Fruit fly (Drosophila melanogaster): Measurements from ENCODE around the gene M1BP.
A peak's percentile ranks its signal among the peaks of the same experiment; 100 is the strongest.

Gene M1BP

dm6 chr3R:8747134-8747870 lies 15.8 kb upstream of the M1BP start, which contains the start of the genes CG9801 and Nasp (continued):
- TF ChIP-seq sima (GFP tag; optimal IDR thresholded peaks at IDR 0.05), result no peak
- peak; percentile 57 for TF ChIP-seq hbn (GFP tag; IDR thresholded peaks at IDR 0.05; ENCODE audit: partially characterized antibody)
- TF ChIP-seq CG16813 (GFP tag; IDR thresholded peaks at IDR 0.05; ENCODE audit: partially characterized antibody), result peak; percentile 75
- TF ChIP-seq CG10979 (tag; optimal IDR thresholded peaks at IDR 0.05), result peak; percentile 18
- no peak for TF ChIP-seq Ada2b (GFP tag; IDR thresholded peaks at IDR 0.05)
- TF ChIP-seq CG5245 (GFP tag; optimal IDR thresholded peaks at IDR 0.05), result peak; percentile 7
- no peak for TF ChIP-seq sug (tag; optimal IDR thresholded peaks at IDR 0.05)
- TF ChIP-seq CG10543 (GFP tag; optimal IDR thresholded peaks at IDR 0.05), result peak; percentile 26
- peak in 1 of 2 experiments; percentile 19 for TF ChIP-seq bsh (GFP tag; optimal IDR thresholded peaks at IDR 0.05)
- peak; percentile 35 for TF ChIP-seq CG30020 (tag; optimal IDR thresholded peaks at IDR 0.05)
- no peak for TF ChIP-seq Aef1 (GFP tag; IDR thresholded peaks at IDR 0.05)
- TF ChIP-seq CG15601 (tag; optimal IDR thresholded peaks at IDR 0.05), result peak; percentile 44
- TF ChIP-seq tin (GFP tag; optimal IDR thresholded peaks at IDR 0.05), result no peak
- TF ChIP-seq ems (GFP tag; optimal IDR thresholded peaks at IDR 0.05), result peak; percentile 13
- peak; percentile 46 for TF ChIP-seq CG2120 (GFP tag; optimal IDR thresholded peaks at IDR 0.05)
- TF ChIP-seq Fer2 (tag; optimal IDR thresholded peaks at IDR 0.05), result no peak
- peak; percentile 36 for TF ChIP-seq Bteb2 (GFP tag; optimal IDR thresholded peaks at IDR 0.05)
- peak; percentile 11 for TF ChIP-seq CG15011 (GFP tag; optimal IDR thresholded peaks at IDR 0.05)
- peak; percentile 45; the same call in 1 of the 2 replicates for TF ChIP-seq ssp (GFP tag; IDR thresholded peaks at IDR 0.05)
- no peak for TF ChIP-seq fd96Cb (tag; optimal IDR thresholded peaks at IDR 0.05)
- TF ChIP-seq CG12744 (GFP tag; optimal IDR thresholded peaks at IDR 0.05), result no peak
- TF ChIP-seq pzg (GFP tag; optimal IDR thresholded peaks at IDR 0.05), result peak; percentile 97
- peak; percentile 10 for TF ChIP-seq CG8944 (GFP tag; optimal IDR thresholded peaks at IDR 0.05)
- no peak for TF ChIP-seq CG7786 (GFP tag; optimal IDR thresholded peaks at IDR 0.05)
- TF ChIP-seq nau (GFP tag; optimal IDR thresholded peaks at IDR 0.05), result peak; percentile 4
- TF ChIP-seq Lpt (GFP tag; optimal IDR thresholded peaks at IDR 0.05), result no peak
- TF ChIP-seq twi (tag; optimal IDR thresholded peaks at IDR 0.05), result peak; percentile 9
- TF ChIP-seq CG10654 (GFP tag; optimal IDR thresholded peaks at IDR 0.05), result no peak
- no peak for TF ChIP-seq D (optimal IDR thresholded peaks at IDR 0.05)
- TF ChIP-seq D (GFP tag; optimal IDR thresholded peaks at IDR 0.05), result no peak
- TF ChIP-seq CG14667 (GFP tag; IDR thresholded peaks at IDR 0.05), result no peak
- TF ChIP-seq dpn (GFP tag; optimal IDR thresholded peaks at IDR 0.05), result peak; percentile 29 to 33
- TF ChIP-seq trem (tag; optimal IDR thresholded peaks at IDR 0.05), result peak; percentile 100
- no peak for TF ChIP-seq schlank (tag; optimal IDR thresholded peaks at IDR 0.05)
- TF ChIP-seq vnd (GFP tag; IDR thresholded peaks at IDR 0.05; ENCODE audit: partially characterized antibody), result peak; percentile 62; the same call in 2 of the 3 replicates
- TF ChIP-seq inv (GFP tag; IDR thresholded peaks at IDR 0.05; ENCODE audit: partially characterized antibody), result peak; percentile 64
- TF ChIP-seq CG7987 (GFP tag; optimal IDR thresholded peaks at IDR 0.05), result peak; percentile 58
- peak; percentile 69 for TF ChIP-seq CG3847 (GFP tag; IDR thresholded peaks at IDR 0.05)
- peak; percentile 43 for TF ChIP-seq lbe (GFP tag; optimal IDR thresholded peaks at IDR 0.05)
- peak; percentile 66 for TF ChIP-seq CG11504 (tag; optimal IDR thresholded peaks at IDR 0.05)
- peak; percentile 32 for TF ChIP-seq CG17385 (GFP tag; optimal IDR thresholded peaks at IDR 0.05)
- TF ChIP-seq tx (GFP tag; optimal IDR thresholded peaks at IDR 0.05), result peak; percentile 15
- no peak for TF ChIP-seq CG1647 (GFP tag; optimal IDR thresholded peaks at IDR 0.05)
- TF ChIP-seq CG11456 (GFP tag; IDR thresholded peaks at IDR 0.05), result 0 out of 3 replicates have a peak, but pooled peaks have one; percentile 13
- TF ChIP-seq Poxn (GFP tag; IDR thresholded peaks at IDR 0.05), result no peak
- TF ChIP-seq zf30C (GFP tag; optimal IDR thresholded peaks at IDR 0.05), result no peak
- no peak for TF ChIP-seq toy (GFP tag; IDR thresholded peaks at IDR 0.05)
- TF ChIP-seq Fer1 (GFP tag; optimal IDR thresholded peaks at IDR 0.05), result peak; percentile 35
- TF ChIP-seq pan (optimal IDR thresholded peaks at IDR 0.05), result no peak
- TF ChIP-seq pan (GFP tag; optimal IDR thresholded peaks at IDR 0.05 in 1 of 2, IDR thresholded peaks at IDR 0.05 in 1 of 2), result peak in 1 of 2 experiments; percentile 35

All from whole organism, embryonic.